Fruit fly (Drosophila melanogaster): Measurements from ENCODE around the gene PolI.

The PolI gene

DNA sequence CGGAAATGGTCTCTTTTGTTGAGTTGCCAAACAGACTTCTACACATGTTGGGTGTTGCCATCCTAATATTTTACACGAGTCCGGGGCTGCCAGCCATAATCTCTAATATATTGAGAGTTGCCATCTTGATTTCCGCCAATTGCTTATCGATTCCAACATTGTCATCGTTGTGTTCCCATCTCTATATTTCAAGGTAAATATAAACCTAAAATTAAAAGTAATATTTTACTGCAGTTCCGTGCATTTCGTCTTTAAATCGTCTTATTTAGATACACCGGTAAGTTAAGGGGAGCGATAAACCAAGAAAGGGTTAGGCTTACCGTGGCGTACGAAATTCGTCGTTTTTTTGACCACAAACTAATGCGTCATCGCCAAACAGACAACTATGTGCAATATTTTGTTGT lies at the start of gene PolI (continued):
- TF ChIP-seq CG16813 (GFP tag; IDR thresholded peaks at IDR 0.05; ENCODE audit: partially characterized antibody) (0 out of 3 replicates have a peak, but pooled peaks have one; percentile 36), Rfx (GFP tag; IDR thresholded peaks at IDR 0.05) (peak; percentile 63), ATbp (GFP tag; optimal IDR thresholded peaks at IDR 0.05) (no peak), gsb (GFP tag; IDR thresholded peaks at IDR 0.05) (no peak), rib (GFP tag; IDR thresholded peaks at IDR 0.05) (no peak), CG2889 (GFP tag; IDR thresholded peaks at IDR 0.05) (no peak), CG2202 (tag; optimal IDR thresholded peaks at IDR 0.05) (peak; percentile 24), CG4360 (GFP tag; IDR thresholded peaks at IDR 0.05) (no peak), CG9876 (GFP tag; optimal IDR thresholded peaks at IDR 0.05) (no peak), unc-4 (GFP tag; IDR thresholded peaks at IDR 0.05; ENCODE audit: partially characterized antibody) (peak; percentile 45; the same call in 1 of the 2 replicates), PHDP (tag; optimal IDR thresholded peaks at IDR 0.05) (peak; percentile 42), fd102C (GFP tag; optimal IDR thresholded peaks at IDR 0.05) (no peak), CG12391 (tag; optimal IDR thresholded peaks at IDR 0.05) (peak; percentile 20), CG9932 (GFP tag; IDR thresholded peaks at IDR 0.05) (peak; percentile 62), lbe (GFP tag; optimal IDR thresholded peaks at IDR 0.05) (peak; percentile 21), CG1603 (tag; optimal IDR thresholded peaks at IDR 0.05) (peak; percentile 74), CG3726 (GFP tag; IDR thresholded peaks at IDR 0.05) (no peak), Ssrp (tag; optimal IDR thresholded peaks at IDR 0.05) (no peak), CG4328 (GFP tag; optimal IDR thresholded peaks at IDR 0.05) (peak; percentile 6), Oaz (GFP tag; IDR thresholded peaks at IDR 0.05) (no peak), eyg (GFP tag; optimal IDR thresholded peaks at IDR 0.05) (no peak), Stat92E (GFP tag; optimal IDR thresholded peaks at IDR 0.05) (no peak), CG8359 (GFP tag; optimal IDR thresholded peaks at IDR 0.05; ENCODE audit: borderline replicate concordance) (no peak), Lhr (GFP tag; optimal IDR thresholded peaks at IDR 0.05) (peak; percentile 96), CG1024 (GFP tag; IDR thresholded peaks at IDR 0.05) (no peak), jing (GFP tag; optimal IDR thresholded peaks at IDR 0.05) (no peak), ken (GFP tag; IDR thresholded peaks at IDR 0.05) (no peak), CG11085 (GFP tag; IDR thresholded peaks at IDR 0.05) (no peak), psq (GFP tag; optimal IDR thresholded peaks at IDR 0.05) (no peak), abd-A (tag; optimal IDR thresholded peaks at IDR 0.05) (no peak), CG6791 (GFP tag; IDR thresholded peaks at IDR 0.05; ENCODE audit: partially characterized antibody) (no peak), Sox100B (GFP tag; optimal IDR thresholded peaks at IDR 0.05) (no peak), bcd (GFP tag; optimal IDR thresholded peaks at IDR 0.05) (peak; percentile 31), Sox102F (GFP tag; optimal IDR thresholded peaks at IDR 0.05) (no peak), al (GFP tag; IDR thresholded peaks at IDR 0.05) (no peak), pfk (GFP tag; optimal IDR thresholded peaks at IDR 0.05) (no peak), CG17359 (tag; optimal IDR thresholded peaks at IDR 0.05) (no peak), Antp (GFP tag; optimal IDR thresholded peaks at IDR 0.05) (peak; percentile 1), CG14441 (GFP tag; IDR thresholded peaks at IDR 0.05) (0 out of 2 replicates have a peak, but pooled peaks have one; percentile 15), CkIIα-i1 (GFP tag; IDR thresholded peaks at IDR 0.05) (no peak), Hr78 (GFP tag; optimal IDR thresholded peaks at IDR 0.05) (no peak), Eip74EF (GFP tag; optimal IDR thresholded peaks at IDR 0.05) (peak in 1 of 2 experiments; percentile 7), CG15269 (tag; optimal IDR thresholded peaks at IDR 0.05) (no peak), dan (GFP tag; IDR thresholded peaks at IDR 0.05) (no peak), CG31441 (GFP tag; IDR thresholded peaks at IDR 0.05) (no peak), grn (GFP tag; optimal IDR thresholded peaks at IDR 0.05) (peak; percentile 28), CG6272 (GFP tag; IDR thresholded peaks at IDR 0.05) (no peak), CG3407 (GFP tag; optimal IDR thresholded peaks at IDR 0.05) (no peak), CG14860 (GFP tag; IDR thresholded peaks at IDR 0.05; ENCODE audit: partially characterized antibody) (no peak), luna (GFP tag; optimal IDR thresholded peaks at IDR 0.05) (peak; percentile 41)
